Worm (Caenorhabditis elegans): ENCODE data around the gene fbxa-66.
"Not testable (repeated sequence)": the region's sequence is repeated elsewhere in the genome, so short reads cannot be mapped to it uniquely, and the experiment has no call there.

Gene fbxa-66

DNA sequence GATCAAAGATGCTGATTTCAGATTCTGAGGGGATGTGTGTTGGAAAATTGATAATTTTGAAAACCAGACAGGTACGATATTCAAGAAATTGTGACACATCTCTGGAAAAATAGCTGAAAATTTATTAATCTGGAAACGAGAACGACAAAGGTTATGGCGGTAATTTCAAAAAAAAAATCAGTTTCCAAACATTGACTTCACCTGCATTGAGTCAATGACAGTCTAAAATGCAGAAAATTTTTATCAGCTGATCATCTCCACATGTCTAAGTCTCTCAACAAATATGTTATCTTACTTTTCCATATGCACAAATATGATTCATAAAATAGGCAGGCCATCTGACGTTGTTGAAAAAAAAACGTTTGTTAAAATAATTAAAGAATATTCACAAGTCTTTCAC is 41.8 kb downstream of the fbxa-66 start, which contains the start of gene fbxa-48:
Gene fbxa-48 (minus strand): TSS at position 101 of the 400 bp plus-strand sequence.
- no peak for TF ChIP-seq nhr-11 (tag; optimal IDR thresholded peaks at IDR 0.05)
- no peak for TF ChIP-seq pax-1 (tag; optimal IDR thresholded peaks at IDR 0.05)
- TF ChIP-seq elt-2 (tag; optimal IDR thresholded peaks at IDR 0.05) = no peak
- no peak for TF ChIP-seq hlh-6 (tag; optimal IDR thresholded peaks at IDR 0.05)
- TF ChIP-seq sox-4 (tag; optimal IDR thresholded peaks at IDR 0.05) = no peak
- TF ChIP-seq pha-2 (tag; optimal IDR thresholded peaks at IDR 0.05) = no peak
- no peak for TF ChIP-seq sox-2 (GFP tag; IDR thresholded peaks at IDR 0.05)
- TF ChIP-seq hlh-15 (tag; optimal IDR thresholded peaks at IDR 0.05) = no peak
- no peak for TF ChIP-seq lin-11 (tag; optimal IDR thresholded peaks at IDR 0.05)
- no peak for TF ChIP-seq ceh-45 (GFP tag; IDR thresholded peaks at IDR 0.05)
- no peak for TF ChIP-seq Y22D7AL.16 (tag; optimal IDR thresholded peaks at IDR 0.05)
- no peak for TF ChIP-seq sdc-2 (tag; optimal IDR thresholded peaks at IDR 0.05)
- no peak for TF ChIP-seq ceh-30 (tag; optimal IDR thresholded peaks at IDR 0.05)
- no peak for TF ChIP-seq ahr-1 (tag; optimal IDR thresholded peaks at IDR 0.05)
- TF ChIP-seq ceh-19 (GFP tag; optimal IDR thresholded peaks at IDR 0.05) = no peak

DNA sequence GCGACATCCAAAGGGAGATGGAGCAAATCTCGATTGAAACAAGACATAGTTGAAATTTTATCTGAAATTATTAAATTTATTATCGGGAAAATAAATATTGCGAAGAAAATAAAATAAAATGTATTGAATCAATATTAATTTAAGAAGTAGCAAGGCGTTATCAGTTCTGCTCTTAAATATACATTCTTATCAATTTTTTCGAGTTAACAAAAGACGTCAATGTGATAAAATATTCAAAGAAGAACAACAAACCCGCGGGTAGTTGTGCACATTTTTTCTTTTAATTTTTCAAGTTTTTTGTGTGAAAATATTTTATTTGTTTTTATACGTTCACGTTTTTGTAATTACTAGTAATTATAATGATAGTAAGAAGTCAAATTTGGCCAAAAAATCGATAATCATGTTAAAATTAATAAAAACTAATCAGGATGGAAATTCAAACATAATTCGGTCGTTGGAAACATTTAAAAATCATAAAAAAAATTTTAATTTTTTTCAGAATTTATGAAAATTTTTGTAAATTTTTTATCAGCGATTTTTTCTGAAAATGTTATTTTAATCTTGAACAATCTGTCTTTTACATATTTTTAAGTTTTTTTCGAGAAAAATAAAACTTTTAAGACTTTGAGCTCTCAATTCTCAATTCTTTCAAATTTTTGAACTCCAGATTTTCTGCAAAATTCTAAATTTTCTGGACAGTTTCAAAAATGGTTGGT is 47.7 kb downstream of the fbxa-66 start, which contains the start of gene fbxa-9:
Gene fbxa-9 (plus strand): TSS at position 666 of the 716 bp plus-strand sequence.
- TF ChIP-seq sdc-2 (tag; optimal IDR thresholded peaks at IDR 0.05) (no peak), ref-2 (tag; optimal IDR thresholded peaks at IDR 0.05) (no peak), odd-2 (tag; optimal IDR thresholded peaks at IDR 0.05) (no peak), elt-2 (tag; optimal IDR thresholded peaks at IDR 0.05) (peak; percentile 79), ceh-9 (tag; optimal IDR thresholded peaks at IDR 0.05) (no peak), che-1 (tag; optimal IDR thresholded peaks at IDR 0.05) (no peak), tbx-7 (tag; optimal IDR thresholded peaks at IDR 0.05) (no peak), syd-9 (tag; optimal IDR thresholded peaks at IDR 0.05) (no peak), ceh-30 (tag; optimal IDR thresholded peaks at IDR 0.05) (no peak)

DNA sequence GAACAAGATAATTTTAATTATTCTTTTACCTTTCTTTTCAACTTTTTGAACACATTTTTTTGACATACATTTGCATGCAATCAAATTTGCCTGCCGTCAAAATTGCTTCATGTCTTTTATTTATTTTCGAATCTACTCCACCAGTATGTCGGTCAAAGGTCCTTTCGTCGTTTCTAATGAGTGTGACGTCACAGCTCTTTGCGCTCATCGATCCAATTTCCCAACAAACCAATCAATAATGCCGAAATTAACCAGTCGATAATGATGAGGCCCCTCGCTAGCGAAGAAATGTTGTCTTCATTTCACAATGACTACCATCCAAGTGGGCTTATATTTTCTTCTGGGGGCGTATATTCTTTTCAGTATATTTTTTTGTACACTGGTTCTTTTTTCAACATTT is 50.9 kb downstream of the fbxa-66 start, which contains the start of gene Y54F10BM.6:
Gene Y54F10BM.6 (plus strand): TSS at position 301 of the 400 bp plus-strand sequence.
- TF ChIP-seq nhr-11 (tag; optimal IDR thresholded peaks at IDR 0.05) (no peak), hlh-30 (tag; optimal IDR thresholded peaks at IDR 0.05; ENCODE audit: insufficient read depth) (no peak), madf-2 (tag; optimal IDR thresholded peaks at IDR 0.05) (no peak), ttx-3 (tag; optimal IDR thresholded peaks at IDR 0.05) (no peak), dve-1 (tag; optimal IDR thresholded peaks at IDR 0.05) (no peak), sox-2 (GFP tag; IDR thresholded peaks at IDR 0.05) (no peak), ceh-9 (tag; optimal IDR thresholded peaks at IDR 0.05) (no peak), unc-42 (tag; optimal IDR thresholded peaks at IDR 0.05) (no peak), zip-5 (tag; optimal IDR thresholded peaks at IDR 0.05) (no peak), ceh-2 (tag; optimal IDR thresholded peaks at IDR 0.05) (no peak), syd-9 (tag; optimal IDR thresholded peaks at IDR 0.05) (no peak), fax-1 (tag; optimal IDR thresholded peaks at IDR 0.05) (no peak), fkh-10 (GFP tag; optimal IDR thresholded peaks at IDR 0.05) (no peak), ceh-45 (GFP tag; IDR thresholded peaks at IDR 0.05) (no peak), ceh-14 (tag; optimal IDR thresholded peaks at IDR 0.05) (no peak), gmeb-2 (tag; optimal IDR thresholded peaks at IDR 0.05) (no peak), tbx-2 (tag; optimal IDR thresholded peaks at IDR 0.05) (no peak), ceh-24 (tag; optimal IDR thresholded peaks at IDR 0.05) (no peak), C38D4.7 (GFP tag; optimal IDR thresholded peaks at IDR 0.05) (no peak), ceh-6 (GFP tag; optimal IDR thresholded peaks at IDR 0.05) (no peak)

DNA sequence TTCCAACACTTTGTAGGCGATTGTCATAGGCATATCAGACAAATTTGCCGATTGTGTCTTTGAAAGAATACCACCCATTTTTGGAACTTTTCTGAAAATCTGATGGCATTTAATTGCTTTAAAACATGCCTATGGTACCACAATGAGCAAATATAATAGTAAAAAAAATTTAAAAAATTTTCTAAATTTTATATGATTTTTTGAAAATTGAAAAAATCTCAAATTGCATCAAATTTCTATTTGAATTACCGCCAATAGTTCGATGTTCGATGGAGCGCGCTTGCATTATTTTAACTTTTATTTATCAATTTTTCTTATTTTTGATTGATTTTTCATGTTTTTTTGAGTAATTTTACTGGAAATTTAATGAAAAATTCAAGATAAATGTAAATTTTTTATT is 52.5 kb downstream of the fbxa-66 start, which contains the start of gene fbxa-42:
Gene fbxa-42 (minus strand): TSS at position 101 of the 400 bp plus-strand sequence.
- TF ChIP-seq ceh-18, ceh-14, nhr-11 (tag; optimal IDR thresholded peaks at IDR 0.05): not testable (repeated sequence)

Measured in whole organism, late embryonic.